Fruit fly (Drosophila melanogaster): ENCODE results near the gene CG32533.
A peak's percentile ranks its signal among the peaks of the same experiment; 100 is the strongest.

Gene CG32533

dm6 chrX:19495611-19496583, 16.7 kb upstream of the CG32533 start (continued):
- TF ChIP-seq Vsx1 (GFP tag; optimal IDR thresholded peaks at IDR 0.05), result no peak
- peak; percentile 52 for TF ChIP-seq stc (GFP tag; IDR thresholded peaks at IDR 0.05)
- no peak for TF ChIP-seq Opbp (GFP tag; IDR thresholded peaks at IDR 0.05; ENCODE audit: partially characterized antibody)
- peak; percentile 57 for TF ChIP-seq CG9609 (GFP tag; optimal IDR thresholded peaks at IDR 0.05)
- no peak for TF ChIP-seq eve (GFP tag; optimal IDR thresholded peaks at IDR 0.05)
- peak; percentile 24 for TF ChIP-seq Sry-δ (GFP tag; optimal IDR thresholded peaks at IDR 0.05)
- peak; percentile 16 for TF ChIP-seq ems (GFP tag; optimal IDR thresholded peaks at IDR 0.05)
- no peak for TF ChIP-seq toy (GFP tag; IDR thresholded peaks at IDR 0.05)
- TF ChIP-seq Jarid2 (GFP tag; optimal IDR thresholded peaks at IDR 0.05), result no peak
- TF ChIP-seq grn (GFP tag; optimal IDR thresholded peaks at IDR 0.05), result no peak
- peak; percentile 16 for TF ChIP-seq Max (GFP tag; optimal IDR thresholded peaks at IDR 0.05)
- peak; percentile 39 for TF ChIP-seq gcm2 (GFP tag; optimal IDR thresholded peaks at IDR 0.05)
- TF ChIP-seq CG10209 (GFP tag; optimal IDR thresholded peaks at IDR 0.05), result peak; percentile 42
- TF ChIP-seq dysf (GFP tag; IDR thresholded peaks at IDR 0.05), result peak; percentile 75
- no peak for TF ChIP-seq CG1024 (GFP tag; IDR thresholded peaks at IDR 0.05)
- peak; percentile 61; the same call in 1 of the 2 replicates for TF ChIP-seq al (GFP tag; IDR thresholded peaks at IDR 0.05)
- no peak for TF ChIP-seq CG5245 (GFP tag; optimal IDR thresholded peaks at IDR 0.05)
- TF ChIP-seq Lim3 (GFP tag; IDR thresholded peaks at IDR 0.05), result no peak
- TF ChIP-seq Dfd (GFP tag; optimal IDR thresholded peaks at IDR 0.05), result no peak
- peak; percentile 56 to 71 for TF ChIP-seq Pdp1 (GFP tag; optimal IDR thresholded peaks at IDR 0.05)
- TF ChIP-seq inv (GFP tag; IDR thresholded peaks at IDR 0.05; ENCODE audit: partially characterized antibody), result no peak
- peak; percentile 57 for TF ChIP-seq Dek (tag; optimal IDR thresholded peaks at IDR 0.05)
- peak; percentile 67 for TF ChIP-seq CG9932 (GFP tag; IDR thresholded peaks at IDR 0.05)
- peak in 1 of 3 experiments; percentile 37 for TF ChIP-seq lola (GFP tag; optimal IDR thresholded peaks at IDR 0.05)
- TF ChIP-seq CG3281 (GFP tag; optimal IDR thresholded peaks at IDR 0.05), result peak; percentile 81
- TF ChIP-seq CG4404 (GFP tag; IDR thresholded peaks at IDR 0.05), result peak; percentile 44; the same call in 1 of the 2 replicates
- peak; percentile 35 for TF ChIP-seq CG6683 (GFP tag; optimal IDR thresholded peaks at IDR 0.05)
- TF ChIP-seq cad (GFP tag; optimal IDR thresholded peaks at IDR 0.05), result no peak
- TF ChIP-seq CG15011 (GFP tag; optimal IDR thresholded peaks at IDR 0.05), result no peak
- peak; percentile 35 for TF ChIP-seq B-H2 (GFP tag; optimal IDR thresholded peaks at IDR 0.05)
- no peak for TF ChIP-seq kni (GFP tag; optimal IDR thresholded peaks at IDR 0.05)
- TF ChIP-seq CG12219 (GFP tag; optimal IDR thresholded peaks at IDR 0.05), result peak; percentile 67
- peak; percentile 63 for TF ChIP-seq zfh2 (GFP tag; optimal IDR thresholded peaks at IDR 0.05)
- peak; percentile 24 for TF ChIP-seq Usf (GFP tag; optimal IDR thresholded peaks at IDR 0.05)
- no peak for TF ChIP-seq sr (GFP tag; IDR thresholded peaks at IDR 0.05)
- peak; percentile 47; the same call in 1 of the 2 replicates for TF ChIP-seq HLH3B (GFP tag; IDR thresholded peaks at IDR 0.05)
- no peak for TF ChIP-seq Spps (tag; optimal IDR thresholded peaks at IDR 0.05)
- TF ChIP-seq CG4730 (GFP tag; IDR thresholded peaks at IDR 0.05), result 0 out of 2 replicates have a peak, but pooled peaks have one; percentile 20
- no peak for TF ChIP-seq CG4707 (GFP tag; optimal IDR thresholded peaks at IDR 0.05)
- TF ChIP-seq cwo (GFP tag; optimal IDR thresholded peaks at IDR 0.05), result peak; percentile 60
- peak; percentile 59 for TF ChIP-seq Fer3 (tag; optimal IDR thresholded peaks at IDR 0.05)
- TF ChIP-seq CG14667 (GFP tag; IDR thresholded peaks at IDR 0.05), result peak; percentile 43; the same call in 1 of the 2 replicates
- TF ChIP-seq CG18262 (tag; optimal IDR thresholded peaks at IDR 0.05), result peak; percentile 42
- no peak for TF ChIP-seq C15 (GFP tag; IDR thresholded peaks at IDR 0.05)
- peak; percentile 45 for TF ChIP-seq CG8281 (tag; optimal IDR thresholded peaks at IDR 0.05)
- TF ChIP-seq CG10565 (GFP tag; optimal IDR thresholded peaks at IDR 0.05), result no peak
- no peak for TF ChIP-seq run (tag; optimal IDR thresholded peaks at IDR 0.05)
- no peak for TF ChIP-seq CG6254 (GFP tag; optimal IDR thresholded peaks at IDR 0.05)
